Worm (Caenorhabditis elegans): ENCODE measurements around the gene F49E11.7.

ce11 chrIV:13067200-13067599 lies 14.5 kb downstream of the F49E11.7 start, which contains the start of gene col-131:
- no peak for TF ChIP-seq ztf-29 (GFP tag; IDR thresholded peaks at IDR 0.05)
- TF ChIP-seq ztf-23 (GFP tag; IDR thresholded peaks at IDR 0.05) = no peak
- TF ChIP-seq klf-2 (GFP tag; conservative IDR thresholded peaks at IDR 0.05) = no peak
- no peak for TF ChIP-seq ref-1 (GFP tag; conservative IDR thresholded peaks at IDR 0.05)
- no peak for TF ChIP-seq flt-1 (GFP tag; IDR thresholded peaks at IDR 0.05)
